Fruit fly (Drosophila melanogaster): ENCODE measurements around the gene Vps16A.

Gene Vps16A

dm6 chr3R:9251543-9251942, 15.3 kb upstream of the Vps16A start, which contains the start of gene St2:
St2 (plus strand) TSS chr3R:9251843.
- TF ChIP-seq GATAd (GFP tag; optimal IDR thresholded peaks at IDR 0.05) = no peak
- TF ChIP-seq Rel (GFP tag; optimal IDR thresholded peaks at IDR 0.05) = no peak
- peak; percentile 40 for TF ChIP-seq Rel (tag; optimal IDR thresholded peaks at IDR 0.05)
- no peak for TF ChIP-seq brk (GFP tag; optimal IDR thresholded peaks at IDR 0.05)

DNA sequence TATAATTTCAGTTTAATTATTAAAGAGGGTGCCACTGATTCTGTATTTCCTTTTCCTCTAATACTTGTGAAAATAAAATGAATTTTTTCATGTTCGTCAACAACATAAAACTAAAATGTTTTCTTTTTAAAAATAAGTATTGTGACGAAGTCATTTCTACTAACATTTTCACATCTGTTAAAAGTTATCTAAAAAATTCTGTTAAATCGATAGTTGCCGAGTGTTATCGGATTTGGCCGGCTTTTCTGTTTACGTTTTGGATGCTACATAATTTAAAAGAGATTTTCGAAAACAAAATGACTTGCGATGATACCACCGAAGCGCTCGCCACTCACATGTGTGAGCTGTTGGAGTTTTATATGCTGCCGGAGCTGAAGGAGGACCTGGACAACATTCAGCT, 12.0 kb upstream of the Vps16A start, which contains the start of gene CG16734:
Gene CG16734 (plus strand): TSS at position 255 of the 400 bp plus-strand sequence.
- TF ChIP-seq rgr (GFP tag; optimal IDR thresholded peaks at IDR 0.05) (no peak), brk (GFP tag; optimal IDR thresholded peaks at IDR 0.05) (no peak), psq (GFP tag; optimal IDR thresholded peaks at IDR 0.05) (no peak), lola (GFP tag; optimal IDR thresholded peaks at IDR 0.05) (no peak), foxo (GFP tag; optimal IDR thresholded peaks at IDR 0.05) (no peak), usp (GFP tag; optimal IDR thresholded peaks at IDR 0.05) (no peak), woc (GFP tag; optimal IDR thresholded peaks at IDR 0.05) (no peak)

DNA sequence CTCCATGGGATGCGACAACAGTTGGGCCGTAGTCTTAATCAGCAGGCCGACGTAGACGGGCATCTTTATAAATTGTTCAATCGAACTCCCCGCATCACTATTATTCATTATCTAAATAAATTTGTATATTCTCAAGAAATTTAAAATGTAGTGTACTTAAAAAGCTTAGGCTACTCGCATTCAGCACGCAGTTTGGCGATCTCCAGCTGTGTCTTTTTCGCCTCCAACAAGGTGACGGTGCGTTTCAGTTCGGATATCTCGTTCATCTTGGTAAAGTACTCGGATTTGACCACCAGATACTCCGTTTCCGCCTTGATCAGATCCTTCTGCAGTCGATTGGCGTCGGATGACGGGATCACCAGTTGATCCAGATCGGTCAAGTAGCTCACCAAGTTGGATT, 9.2 kb upstream of the Vps16A start, which contains the start of gene CG16736:
Gene CG16736 (minus strand): TSS at position 101 of the 400 bp plus-strand sequence.
- no peak for TF ChIP-seq sv (GFP tag; optimal IDR thresholded peaks at IDR 0.05)
- TF ChIP-seq Hnf4 (GFP tag; optimal IDR thresholded peaks at IDR 0.05) = no peak
- TF ChIP-seq GATAd (GFP tag; optimal IDR thresholded peaks at IDR 0.05) = no peak
- TF ChIP-seq Vsx2 (GFP tag; optimal IDR thresholded peaks at IDR 0.05; ENCODE audit: partially characterized antibody) = no peak
- no peak for TF ChIP-seq ey (GFP tag; optimal IDR thresholded peaks at IDR 0.05)

DNA sequence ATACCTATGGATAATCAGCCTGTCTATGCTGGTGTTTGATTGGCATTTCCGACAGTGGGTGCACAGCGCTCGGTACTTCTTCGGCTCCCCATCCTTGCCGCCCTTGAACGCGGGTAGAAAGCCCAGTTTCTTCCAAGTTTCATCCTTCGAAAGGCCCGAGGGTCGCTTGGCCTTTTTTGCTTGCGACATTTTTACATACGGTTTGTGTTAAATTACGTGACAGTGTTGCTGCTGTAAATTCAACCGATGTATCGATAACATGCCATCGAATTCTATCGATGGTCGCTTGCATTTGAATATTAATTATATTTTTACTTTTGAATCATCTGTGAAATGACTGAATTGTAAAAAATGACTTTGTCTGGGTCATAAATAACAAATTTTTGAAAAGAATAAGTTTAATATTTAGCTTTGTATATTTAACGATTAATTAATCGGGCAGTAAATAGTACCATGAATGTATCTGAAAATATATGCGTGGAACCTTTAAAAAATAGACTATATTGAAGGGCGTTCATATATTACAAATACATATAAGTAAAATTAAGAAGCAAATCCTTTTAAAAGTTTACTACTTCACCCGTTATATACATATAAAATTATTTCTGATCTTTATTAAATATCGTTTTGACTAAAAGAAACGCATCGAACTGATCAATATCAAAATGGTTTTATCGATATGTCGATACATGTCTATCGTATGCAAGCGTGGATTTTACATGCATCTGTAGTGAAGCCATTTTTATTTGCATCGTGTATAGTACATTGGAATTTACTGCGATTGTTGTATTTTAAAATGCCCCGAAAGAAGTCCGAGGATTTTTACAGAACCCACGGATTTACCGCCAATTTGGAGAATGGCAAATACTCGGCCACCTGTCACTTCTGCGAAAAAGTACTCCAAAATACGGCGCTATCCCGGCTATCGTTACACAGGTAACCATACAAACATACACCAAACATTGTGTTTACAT, 8.3 kb upstream of the Vps16A start, which contains the start of the genes Ibf2 and Ibf1:
Gene Ibf2 (minus strand): TSS at position 250 of the 974 bp plus-strand sequence.
Gene Ibf1 (plus strand): TSS at position 713 of the 974 bp plus-strand sequence.
- TF ChIP-seq woc (GFP tag; optimal IDR thresholded peaks at IDR 0.05) (peak; percentile 21), rgr (GFP tag; optimal IDR thresholded peaks at IDR 0.05) (no peak)

DNA sequence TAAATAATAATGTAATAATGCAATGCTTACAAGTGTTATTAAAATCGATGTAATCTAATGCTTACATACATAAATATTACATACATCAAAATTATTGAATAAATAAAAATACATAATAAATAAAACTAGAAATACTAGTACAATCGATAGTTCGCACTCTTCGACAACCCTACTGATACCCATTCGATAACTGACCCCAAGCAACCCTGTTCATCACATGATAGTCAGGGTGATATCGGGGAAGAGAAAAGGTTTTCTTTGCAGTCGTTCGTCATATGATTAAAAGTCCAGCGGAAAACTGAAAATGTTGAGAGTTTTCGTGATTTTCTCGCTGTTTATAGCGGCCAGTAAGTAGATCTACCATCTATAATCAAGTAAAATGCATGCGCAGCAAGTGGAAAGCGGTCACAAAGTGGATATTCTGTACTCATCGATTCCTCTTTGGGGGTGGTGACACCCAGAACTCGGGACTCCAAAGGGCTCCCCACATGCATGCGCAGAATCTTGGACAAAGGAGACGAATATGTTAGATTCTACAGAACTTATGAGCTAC, 6.3 kb upstream of the Vps16A start, which contains the start of gene ATP6AP2:
Gene ATP6AP2 (plus strand): TSS at position 218 of the 553 bp plus-strand sequence.
- TF ChIP-seq dmrt93B (GFP tag; optimal IDR thresholded peaks at IDR 0.05) (no peak), Dfd (GFP tag; optimal IDR thresholded peaks at IDR 0.05) (no peak), Hr83 (GFP tag; optimal IDR thresholded peaks at IDR 0.05; ENCODE audit: poor library complexity, severe bottlenecking) (peak; percentile 57), brk (GFP tag; optimal IDR thresholded peaks at IDR 0.05) (no peak), sv (GFP tag; optimal IDR thresholded peaks at IDR 0.05) (peak; percentile 33), CrebA (GFP tag; optimal IDR thresholded peaks at IDR 0.05; ENCODE audit: borderline replicate concordance) (no peak), Sp1 (GFP tag; optimal IDR thresholded peaks at IDR 0.05) (peak; percentile 63), sage (GFP tag; optimal IDR thresholded peaks at IDR 0.05) (no peak), N (GFP tag; optimal IDR thresholded peaks at IDR 0.05) (no peak), Hnf4 (GFP tag; optimal IDR thresholded peaks at IDR 0.05) (peak; percentile 68), Abd-B (GFP tag; optimal IDR thresholded peaks at IDR 0.05) (no peak), CG9705 (GFP tag; optimal IDR thresholded peaks at IDR 0.05) (peak; percentile 20), pan (optimal IDR thresholded peaks at IDR 0.05) (no peak), h (GFP tag; optimal IDR thresholded peaks at IDR 0.05) (no peak), rgr (GFP tag; optimal IDR thresholded peaks at IDR 0.05) (no peak), Vsx2 (GFP tag; optimal IDR thresholded peaks at IDR 0.05; ENCODE audit: partially characterized antibody) (no peak), Mio (GFP tag; optimal IDR thresholded peaks at IDR 0.05) (no peak), ey (GFP tag; optimal IDR thresholded peaks at IDR 0.05) (no peak), OdsH (GFP tag; optimal IDR thresholded peaks at IDR 0.05) (peak; percentile 40), dsf (GFP tag; optimal IDR thresholded peaks at IDR 0.05; ENCODE audit: borderline replicate concordance) (no peak), psq (GFP tag; optimal IDR thresholded peaks at IDR 0.05) (peak; percentile 19), fru (GFP tag; optimal IDR thresholded peaks at IDR 0.05) (no peak), woc (GFP tag; optimal IDR thresholded peaks at IDR 0.05) (no peak), HLH106 (tag; optimal IDR thresholded peaks at IDR 0.05) (peak; percentile 69), Hr78 (GFP tag; optimal IDR thresholded peaks at IDR 0.05) (no peak), lola (GFP tag; optimal IDR thresholded peaks at IDR 0.05) (no peak), Jra (GFP tag; optimal IDR thresholded peaks at IDR 0.05) (peak; percentile 28), Myc (optimal IDR thresholded peaks at IDR 0.05) (no peak), jim (GFP tag; optimal IDR thresholded peaks at IDR 0.05) (no peak), br (GFP tag; optimal IDR thresholded peaks at IDR 0.05) (no peak), foxo (GFP tag; optimal IDR thresholded peaks at IDR 0.05) (no peak), Dif (GFP tag; optimal IDR thresholded peaks at IDR 0.05; ENCODE audit: partially characterized antibody) (peak; percentile 3), CG32264 (GFP tag; optimal IDR thresholded peaks at IDR 0.05) (no peak), dl (GFP tag; optimal IDR thresholded peaks at IDR 0.05; ENCODE audit: insufficient read depth in 1 of 2, partially characterized antibody in 2 of 2) (no peak), GATAd (GFP tag; optimal IDR thresholded peaks at IDR 0.05) (no peak)

Data from whole organism, wandering third instar larva.